Worm (Caenorhabditis elegans) whole organism, early embryonic: Measurements from ENCODE around the gene C53A3.3.

ENCODE experiments used
- B0310.2 ChIP-seq: sonication (generic microtip); optimal IDR thresholded peaks from 2 replicates; lab custom pipeline; 2016; ENCODE audit warnings: mild to moderate bottlenecking, missing genetic modification characterization, missing compliant biosample characterization
- F13C5.2 ChIP-seq: sonication (generic microtip); optimal IDR thresholded peaks from 2 replicates; lab custom pipeline; 2017; ENCODE audit warnings: mild to moderate bottlenecking, missing genetic modification characterization, inconsistent platforms, missing compliant biosample characterization
- ama-1 ChIP-seq: fragments of 150-350 bp; optimal IDR thresholded peaks from 2 replicates; lab custom pipeline; 2014
- ceh-13 ChIP-seq: fragments of 200-800 bp; sonication (Bioruptor generic); optimal IDR thresholded peaks from 2 replicates; lab custom pipeline; 2018; ENCODE audit warnings: mild to moderate bottlenecking, missing genetic modification characterization, missing compliant biosample characterization
- ets-7 ChIP-seq: sonication (generic microtip); optimal IDR thresholded peaks from 2 replicates; lab custom pipeline; 2016; ENCODE audit warnings: missing genotype, missing genetic modification characterization, missing compliant biosample characterization
- flt-1 ChIP-seq: fragments of 200-800 bp; sonication (Bioruptor generic); IDR thresholded peaks from 2 replicates; pipeline ENCODE4 v1.3.6; 2022; ENCODE audit warnings: missing genetic modification characterization, missing compliant biosample characterization
- hmbx-1 ChIP-seq: sonication (generic microtip); optimal IDR thresholded peaks from 2 replicates; lab custom pipeline; 2016; ENCODE audit warnings: mild to moderate bottlenecking, missing genetic modification characterization, missing compliant biosample characterization
- pes-1 ChIP-seq: fragments of 200-800 bp; sonication (Bioruptor generic); IDR thresholded peaks from 2 replicates; pipeline ENCODE4 v1.3.6; 2022; ENCODE audit warnings: missing genetic modification reagents, missing genetic modification characterization, missing compliant biosample characterization
- sea-1 ChIP-seq: fragments of 200-800 bp; sonication (Bioruptor generic); conservative IDR thresholded peaks from 2 replicates; pipeline ENCODE4 v1.3.6; 2022; ENCODE audit warnings: missing genetic modification characterization, missing compliant biosample characterization
- tbx-11 ChIP-seq: fragments of 200-800 bp; sonication (Bioruptor generic); IDR thresholded peaks from 2 replicates; pipeline ENCODE4 v1.3.6; 2022; ENCODE audit warnings: missing genetic modification characterization, missing compliant biosample characterization
- tbx-37 ChIP-seq: fragments of 200-800 bp; sonication (Bioruptor generic); conservative IDR thresholded peaks from 2 replicates; pipeline ENCODE4 v1.3.6; 2022; ENCODE audit warnings: missing genetic modification reagents, missing genetic modification characterization, missing compliant biosample characterization

- no peak for TF ChIP-seq ama-1 (lab: Kevin White, UChicago)
- TF ChIP-seq ceh-13 (GFP tag; lab: Kevin White, UChicago), result no peak
- TF ChIP-seq tbx-11, result no peak
- no peak for TF ChIP-seq ets-7 (tag; lab: Kevin White, UChicago)
- no peak for TF ChIP-seq tbx-37 (GFP tag; lab: Robert Waterston, UW)
- no peak for TF ChIP-seq flt-1
- no peak for TF ChIP-seq pes-1 (GFP tag; lab: Robert Waterston, UW)
- TF ChIP-seq hmbx-1 (tag; lab: Kevin White, UChicago), result no peak
- TF ChIP-seq B0310.2 (tag; lab: Kevin White, UChicago), result no peak
- TF ChIP-seq F13C5.2 (tag; lab: Kevin White, UChicago), result no peak
- no peak for TF ChIP-seq sea-1 (GFP tag; lab: Robert Waterston, UW)
Observed at ce11 chrV:5774137-5774536, 17.8 kb downstream of the C53A3.3 start.
